Fruit fly (Drosophila melanogaster) Kc167 (cell line): Measurements from ENCODE around the gene Polr2H.

Experiments used
- Myc ChIP-seq: fragments of >200 bp; optimal IDR thresholded peaks from 2 replicates; lab custom pipeline; 2017; ENCODE audit warnings: missing external identifiers
- Sin3A ChIP-seq: fragments of >200 bp; optimal IDR thresholded peaks from 2 replicates; lab custom pipeline; 2018; ENCODE audit warnings: missing external identifiers
- insv ChIP-seq: fragments of >200 bp; optimal IDR thresholded peaks from 3 replicates; lab custom pipeline; 2018; ENCODE audit warnings: missing external identifiers
- psq ChIP-seq: fragments of >200 bp; optimal IDR thresholded peaks from 2 replicates; lab custom pipeline; 2017; ENCODE audit warnings: missing external identifiers
- ttk ChIP-seq: sonication (Bioruptor generic); optimal IDR thresholded peaks from 2 replicates; lab custom pipeline; 2017; ENCODE audit warnings: missing external identifiers

dm6 chr3L:21740209-21740608 is 11.5 kb downstream of the Polr2H start, which contains the start of gene CG14566:
- TF ChIP-seq Myc (lab: Kevin White, UChicago) (no peak), insv (no peak), Sin3A (lab: Kevin White, UChicago) (no peak), psq (no peak), ttk (lab: Kevin White, UChicago) (no peak)
